Worm (Caenorhabditis elegans): Measurements from ENCODE around the gene F54C8.7.

Gene F54C8.7

ce11 chrIII:9483716-9484115 lies 29.9 kb upstream of the F54C8.7 start (continued):
- TF ChIP-seq nhr-47 (tag; optimal IDR thresholded peaks at IDR 0.05) (no peak), ztf-4 (tag; optimal IDR thresholded peaks at IDR 0.05) (no peak), nhr-71 (tag; optimal IDR thresholded peaks at IDR 0.05) (peak; percentile 50), hlh-17 (GFP tag; optimal IDR thresholded peaks at IDR 0.05; ENCODE audit: borderline replicate concordance) (no peak), nhr-11 (tag; optimal IDR thresholded peaks at IDR 0.05) (no peak), unc-62 (GFP tag; optimal IDR thresholded peaks at IDR 0.05) (no peak), C16A3.4 (tag; optimal IDR thresholded peaks at IDR 0.05) (no peak), alr-1 (tag; optimal IDR thresholded peaks at IDR 0.05; ENCODE audit: borderline replicate concordance) (no peak), nhr-12 (tag; optimal IDR thresholded peaks at IDR 0.05) (no peak), Y116A8C.19 (tag; optimal IDR thresholded peaks at IDR 0.05; ENCODE audit: borderline replicate concordance) (no peak), tlp-1 (tag; optimal IDR thresholded peaks at IDR 0.05) (no peak), fos-1 (tag; optimal IDR thresholded peaks at IDR 0.05) (no peak), efl-1 (optimal IDR thresholded peaks at IDR 0.05) (peak; percentile 23 to 29), efl-1 (GFP tag; optimal IDR thresholded peaks at IDR 0.05 in 1 of 2) (no peak), aly-2 (tag; optimal IDR thresholded peaks at IDR 0.05) (no peak), mef-2 (tag; optimal IDR thresholded peaks at IDR 0.05) (no peak), grh-1 (GFP tag; IDR thresholded peaks at IDR 0.05) (no peak), efl-3 (GFP tag; optimal IDR thresholded peaks at IDR 0.05) (no peak), snu-23 (GFP tag; optimal IDR thresholded peaks at IDR 0.05) (peak; percentile 24), unc-98 (GFP tag; IDR thresholded peaks at IDR 0.05) (no peak), C04F5.9 (tag; optimal IDR thresholded peaks at IDR 0.05) (no peak), ztf-11 (tag; optimal IDR thresholded peaks at IDR 0.05) (no peak), nhr-84 (tag; optimal IDR thresholded peaks at IDR 0.05) (no peak), snpc-4 (tag; optimal IDR thresholded peaks at IDR 0.05) (no peak), fkh-8 (tag; optimal IDR thresholded peaks at IDR 0.05) (peak; percentile 38), mdl-1 (tag; optimal IDR thresholded peaks at IDR 0.05) (no peak), zag-1 (tag; optimal IDR thresholded peaks at IDR 0.05) (no peak), fkh-10 (GFP tag; optimal IDR thresholded peaks at IDR 0.05) (no peak), lsy-2 (tag; optimal IDR thresholded peaks at IDR 0.05) (peak in 1 of 2 experiments; percentile 64), lin-13 (GFP tag; optimal IDR thresholded peaks at IDR 0.05) (no peak), lir-3 (tag; optimal IDR thresholded peaks at IDR 0.05; ENCODE audit: poor library complexity) (no peak), C34B4.2 (tag; optimal IDR thresholded peaks at IDR 0.05) (no peak), hlh-4 (tag; optimal IDR thresholded peaks at IDR 0.05) (no peak), nhr-76 (tag; optimal IDR thresholded peaks at IDR 0.05) (no peak)

- TF ChIP-seq lin-14 (GFP tag; optimal IDR thresholded peaks at IDR 0.05): peak; percentile 67
- TF ChIP-seq ceh-63 (GFP tag; optimal IDR thresholded peaks at IDR 0.05): no peak
- peak; percentile 39 for TF ChIP-seq blmp-1 (tag; optimal IDR thresholded peaks at IDR 0.05)
- peak; percentile 4 for TF ChIP-seq lin-13 (GFP tag; optimal IDR thresholded peaks at IDR 0.05)
- peak; percentile 7 for TF ChIP-seq snu-23 (GFP tag; optimal IDR thresholded peaks at IDR 0.05)
- TF ChIP-seq jun-1 (tag; optimal IDR thresholded peaks at IDR 0.05): no peak
- TF ChIP-seq Y116A8C.19 (tag; optimal IDR thresholded peaks at IDR 0.05; ENCODE audit: borderline replicate concordance): no peak
- TF ChIP-seq lin-39 (tag; optimal IDR thresholded peaks at IDR 0.05): no peak
- peak in 1 of 3 experiments; percentile 3 for TF ChIP-seq dpl-1 (GFP tag; optimal IDR thresholded peaks at IDR 0.05)
- TF ChIP-seq ets-5 (GFP tag; IDR thresholded peaks at IDR 0.05): no peak
- TF ChIP-seq efl-1 (optimal IDR thresholded peaks at IDR 0.05): no peak
- TF ChIP-seq efl-1 (GFP tag; optimal IDR thresholded peaks at IDR 0.05 in 1 of 2): peak in 1 of 2 experiments; percentile 84
- TF ChIP-seq nhr-11 (tag; optimal IDR thresholded peaks at IDR 0.05): no peak
- TF ChIP-seq zag-1 (tag; optimal IDR thresholded peaks at IDR 0.05): no peak
- peak in 1 of 2 experiments; percentile 6 for TF ChIP-seq lsy-2 (tag; optimal IDR thresholded peaks at IDR 0.05)
- TF ChIP-seq nhr-85 (tag): peak; percentile 51
- TF ChIP-seq mep-1 (tag; optimal IDR thresholded peaks at IDR 0.05): peak; percentile 37
Observed at ce11 chrIII:9482423-9482993, 28.6 kb upstream of the F54C8.7 start.
